Worm (Caenorhabditis elegans) whole organism, late embryonic: ENCODE results near the gene anmt-3.

Experiments used
- C08G9.2 ChIP-seq: sonication (generic microtip); optimal IDR thresholded peaks from 2 replicates; lab custom pipeline; 2016; ENCODE audit warnings: mild to moderate bottlenecking, missing genetic modification characterization, moderate library complexity, missing compliant biosample characterization
- F13H6.1 ChIP-seq: sonication (generic microtip); optimal IDR thresholded peaks from 2 replicates; lab custom pipeline; 2016; ENCODE audit warnings: missing genetic modification characterization, missing compliant biosample characterization
- T23F11.4 ChIP-seq: fragments of 200-800 bp; sonication (Bioruptor generic); optimal IDR thresholded peaks from 2 replicates; lab custom pipeline; 2018; ENCODE audit warnings: mild to moderate bottlenecking, missing genetic modification characterization, missing compliant biosample characterization
- ama-1 ChIP-seq: fragments of 150-350 bp; optimal IDR thresholded peaks from 2 replicates; lab custom pipeline; 2014
- ceh-14 ChIP-seq: sonication (generic microtip); optimal IDR thresholded peaks from 2 replicates; lab custom pipeline; 2016; ENCODE audit warnings: missing genotype, missing genetic modification characterization, missing compliant biosample characterization
- ceh-18 ChIP-seq: sonication (generic microtip); optimal IDR thresholded peaks from 2 replicates; lab custom pipeline; 2016; ENCODE audit warnings: missing genetic modification characterization, missing compliant biosample characterization
- ceh-19 ChIP-seq: fragments of 200-800 bp; sonication (Bioruptor generic); optimal IDR thresholded peaks from 2 replicates; lab custom pipeline; 2018; ENCODE audit warnings: mild to moderate bottlenecking, missing genetic modification characterization, missing compliant biosample characterization
- ceh-2 ChIP-seq: sonication (generic microtip); optimal IDR thresholded peaks from 2 replicates; lab custom pipeline; 2016; ENCODE audit warnings: missing genotype, missing genetic modification characterization, missing compliant biosample characterization
- ceh-22 ChIP-seq: sonication (generic microtip); optimal IDR thresholded peaks from 2 replicates; lab custom pipeline; 2017; ENCODE audit warnings: missing biosample characterization, missing genetic modification characterization
- ceh-31 ChIP-seq: sonication (generic microtip); optimal IDR thresholded peaks from 2 replicates; lab custom pipeline; 2016; ENCODE audit warnings: missing genetic modification characterization, missing compliant biosample characterization
- ceh-34 ChIP-seq: sonication (generic microtip); optimal IDR thresholded peaks from 2 replicates; lab custom pipeline; 2016; ENCODE audit warnings: mild to moderate bottlenecking, missing genetic modification characterization, missing compliant biosample characterization
- ceh-45 ChIP-seq: fragments of 200-800 bp; sonication (Bioruptor generic); IDR thresholded peaks from 2 replicates; pipeline ENCODE4 v1.3.6; 2022; ENCODE audit warnings: missing genetic modification reagents, missing genetic modification characterization, missing compliant biosample characterization
- ceh-48 ChIP-seq: sonication (generic microtip); optimal IDR thresholded peaks from 2 replicates; lab custom pipeline; 2016; ENCODE audit warnings: missing genetic modification characterization, inconsistent platforms, missing compliant biosample characterization
- dmd-4 ChIP-seq: sonication (generic microtip); optimal IDR thresholded peaks from 2 replicates; lab custom pipeline; 2016; ENCODE audit warnings: borderline replicate concordance, missing genetic modification characterization, missing compliant biosample characterization
- dve-1 ChIP-seq: sonication (generic microtip); optimal IDR thresholded peaks from 2 replicates; lab custom pipeline; 2017; ENCODE audit warnings: antibody characterized with exemption, mild to moderate bottlenecking, missing genetic modification characterization, missing compliant biosample characterization
- ets-4 ChIP-seq: sonication (generic microtip); optimal IDR thresholded peaks from 2 replicates; lab custom pipeline; 2016; ENCODE audit warnings: missing genetic modification characterization, missing compliant biosample characterization
- fax-1 ChIP-seq: sonication (generic microtip); optimal IDR thresholded peaks from 2 replicates; lab custom pipeline; 2016; ENCODE audit warnings: missing genotype, missing genetic modification characterization, missing compliant biosample characterization
- hlh-8 ChIP-seq: sonication (generic microtip); optimal IDR thresholded peaks from 2 replicates; lab custom pipeline; 2016; ENCODE audit warnings: missing genotype, missing genetic modification characterization, missing compliant biosample characterization
- lim-6 ChIP-seq: sonication (generic microtip); optimal IDR thresholded peaks from 2 replicates; lab custom pipeline; 2016; ENCODE audit warnings: missing genetic modification characterization, missing compliant biosample characterization
- madf-2 ChIP-seq: sonication (generic microtip); optimal IDR thresholded peaks from 2 replicates; lab custom pipeline; 2017; ENCODE audit warnings: missing genetic modification characterization, missing compliant biosample characterization
- nfya-1 ChIP-seq: sonication (generic microtip); optimal IDR thresholded peaks from 2 replicates; lab custom pipeline; 2017; ENCODE audit warnings: missing genetic modification characterization, mild to moderate bottlenecking, missing compliant biosample characterization, antibody characterized with exemption, moderate library complexity
- nhr-11 ChIP-seq: fragments of 150-350 bp; optimal IDR thresholded peaks from 2 replicates; lab custom pipeline; 2014; ENCODE audit warnings: missing biosample characterization, missing genetic modification characterization
- nhr-232 ChIP-seq: sonication (generic microtip); optimal IDR thresholded peaks from 2 replicates; lab custom pipeline; 2016; ENCODE audit warnings: missing genetic modification characterization, missing compliant biosample characterization
- pha-2 ChIP-seq: sonication (generic microtip); optimal IDR thresholded peaks from 2 replicates; lab custom pipeline; 2017; ENCODE audit warnings: mild to moderate bottlenecking, missing genetic modification characterization, missing compliant biosample characterization
- pqm-1 ChIP-seq: sonication (generic microtip); optimal IDR thresholded peaks from 2 replicates; lab custom pipeline; 2016; ENCODE audit warnings: missing genetic modification characterization, missing compliant biosample characterization
- pros-1 ChIP-seq: fragments of 150-350 bp; optimal IDR thresholded peaks from 2 replicates; lab custom pipeline; 2014; ENCODE audit warnings: missing biosample characterization, missing genetic modification reagents, missing genetic modification characterization
- ref-2 ChIP-seq: sonication (generic microtip); optimal IDR thresholded peaks from 2 replicates; lab custom pipeline; 2016; ENCODE audit warnings: missing genetic modification characterization, missing compliant biosample characterization
- rnt-1 ChIP-seq: sonication (generic microtip); optimal IDR thresholded peaks from 2 replicates; lab custom pipeline; 2016; ENCODE audit warnings: missing genetic modification characterization, missing compliant biosample characterization
- sox-4 ChIP-seq: sonication (generic microtip); optimal IDR thresholded peaks from 2 replicates; lab custom pipeline; 2017; ENCODE audit warnings: mild to moderate bottlenecking, missing genetic modification characterization, inconsistent platforms, missing compliant biosample characterization
- tbx-2 ChIP-seq: sonication (generic microtip); optimal IDR thresholded peaks from 2 replicates; lab custom pipeline; 2016; ENCODE audit warnings: missing genetic modification characterization, missing compliant biosample characterization
- tbx-7 ChIP-seq: sonication (generic microtip); optimal IDR thresholded peaks from 2 replicates; lab custom pipeline; 2016; ENCODE audit warnings: missing genotype, missing genetic modification characterization, missing compliant biosample characterization
- unc-3 ChIP-seq, 2 experiments: fragments of 200-800 bp in 1 of 2; sonication (Bioruptor generic) in 1 of 2; sonication (generic microtip) in 1 of 2; conservative IDR thresholded peaks in 1 of 2; optimal IDR thresholded peaks in 1 of 2; 2 replicates each; pipeline versions ENCODE4 v1.3.6 to Lab custom; 2016 to 2022; ENCODE audit warnings: missing compliant biosample characterization in 2 of 2, missing genetic modification characterization in 2 of 2, missing genetic modification reagents in 1 of 2
- unc-42 ChIP-seq: sonication (generic microtip); optimal IDR thresholded peaks from 2 replicates; lab custom pipeline; 2016; ENCODE audit warnings: missing genotype, missing genetic modification characterization, missing compliant biosample characterization
- zip-5 ChIP-seq: sonication (generic microtip); optimal IDR thresholded peaks from 2 replicates; lab custom pipeline; 2016; ENCODE audit warnings: missing genetic modification characterization, missing compliant biosample characterization
- ztf-16 ChIP-seq: sonication (generic microtip); optimal IDR thresholded peaks from 2 replicates; lab custom pipeline; 2017; ENCODE audit warnings: missing genetic modification characterization, missing compliant biosample characterization

Gene anmt-3

ce11 chrV:9982568-9982967, 24.4 kb upstream of the anmt-3 start, which contains the start of gene C27H6.9:
Gene C27H6.9 (plus strand): TSS chrV:9982868.
- TF ChIP-seq ceh-14 (tag; lab: Kevin White, UChicago) (no peak), nhr-232 (tag; lab: Kevin White, UChicago) (no peak), ceh-45 (GFP tag; lab: Robert Waterston, UW) (no peak), nfya-1 (tag; lab: Kevin White, UChicago) (no peak), unc-3 (GFP tag; conservative IDR thresholded peaks at IDR 0.05; lab: Robert Waterston, UW) (no peak), unc-3 (tag; optimal IDR thresholded peaks at IDR 0.05; lab: Kevin White, UChicago) (no peak), pha-2 (tag; lab: Kevin White, UChicago) (no peak), rnt-1 (tag; lab: Kevin White, UChicago) (no peak), T23F11.4 (GFP tag; lab: Kevin White, UChicago) (no peak), dve-1 (tag; lab: Kevin White, UChicago) (no peak), sox-4 (no peak), madf-2 (tag; lab: Kevin White, UChicago) (no peak), nhr-11 (no peak), ama-1 (lab: Kevin White, UChicago) (no peak), ceh-22 (no peak)
- TF ChIP-seq, all 69 proteins: peak for 0

DNA sequence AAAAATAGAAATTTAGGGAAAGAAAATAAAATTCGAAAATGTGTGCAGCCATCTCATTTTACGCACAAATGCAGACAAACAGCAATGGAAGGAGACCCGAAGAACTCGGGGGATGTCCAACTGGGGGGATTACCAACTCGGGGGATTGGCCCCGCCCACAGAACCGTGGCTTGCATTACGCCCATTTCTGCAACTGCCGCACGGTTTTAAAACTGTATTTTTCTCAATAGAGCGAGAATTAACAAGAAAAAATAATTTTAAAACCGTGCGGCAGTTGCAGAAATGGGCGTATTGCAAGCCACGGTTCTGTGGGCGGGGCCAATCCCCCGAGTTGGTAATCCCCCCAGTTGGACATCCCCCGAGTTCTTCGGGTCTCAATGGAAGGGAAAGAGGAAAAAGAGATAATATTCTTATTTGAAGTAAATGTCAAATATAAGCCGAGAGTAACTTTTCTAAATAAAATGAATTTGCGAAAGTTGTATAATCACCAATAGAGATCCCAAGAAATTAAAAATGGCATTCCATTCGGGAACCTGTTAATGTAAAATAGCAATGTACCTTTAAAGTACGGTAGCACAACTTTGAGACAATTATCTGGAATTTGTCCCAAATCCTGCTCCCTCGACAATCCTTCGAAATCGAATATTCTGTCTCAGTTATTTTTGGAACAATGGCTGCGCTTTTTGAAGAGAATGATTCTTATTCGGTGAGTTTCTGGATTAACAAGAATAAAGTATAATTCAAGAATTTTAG, 22.8 kb upstream of the anmt-3 start, which contains the start of the genes ruvb-1 and tofu-1:
Gene ruvb-1, minus strand, starts transcription at position 72 of the 753 bp plus-strand sequence.
Gene tofu-1, plus strand, starts transcription at position 417 of the 753 bp plus-strand sequence.
- peak; percentile 75 for TF ChIP-seq ets-4
- peak; percentile 96 for TF ChIP-seq ceh-31
- peak; percentile 40 for TF ChIP-seq ceh-34 (tag; lab: Kevin White, UChicago)
- TF ChIP-seq C08G9.2: peak; percentile 77
- peak; percentile 63 for TF ChIP-seq tbx-7 (tag; lab: Kevin White, UChicago)
- peak; percentile 26 for TF ChIP-seq nfya-1 (tag; lab: Kevin White, UChicago)
- TF ChIP-seq pros-1 (tag; lab: Kevin White, UChicago): peak; percentile 8
- TF ChIP-seq tbx-2: peak; percentile 94
- TF ChIP-seq madf-2 (tag; lab: Kevin White, UChicago): peak; percentile 16
- peak; percentile 70 for TF ChIP-seq hlh-8 (tag; lab: Kevin White, UChicago)
- peak; percentile 61 for TF ChIP-seq fax-1 (tag; lab: Kevin White, UChicago)
- peak; percentile 13 for TF ChIP-seq ztf-16 (tag; lab: Kevin White, UChicago)
- peak; percentile 51 for TF ChIP-seq unc-42 (tag; lab: Kevin White, UChicago)
- peak; percentile 32 for TF ChIP-seq zip-5 (tag; lab: Kevin White, UChicago)
- TF ChIP-seq ref-2: peak; percentile 92
- TF ChIP-seq F13H6.1 (tag; lab: Kevin White, UChicago): peak; percentile 70
- peak; percentile 20 for TF ChIP-seq ceh-18 (tag; lab: Kevin White, UChicago)
- peak; percentile 40 for TF ChIP-seq pqm-1 (tag; lab: Kevin White, UChicago)
- peak; percentile 70 for TF ChIP-seq lim-6
- peak; percentile 89 for TF ChIP-seq ceh-14 (tag; lab: Kevin White, UChicago)
- TF ChIP-seq ceh-2 (tag; lab: Kevin White, UChicago): peak; percentile 81
- peak; percentile 70 for TF ChIP-seq dmd-4 (tag; lab: Kevin White, UChicago)
- peak; percentile 72 for TF ChIP-seq rnt-1 (tag; lab: Kevin White, UChicago)

DNA sequence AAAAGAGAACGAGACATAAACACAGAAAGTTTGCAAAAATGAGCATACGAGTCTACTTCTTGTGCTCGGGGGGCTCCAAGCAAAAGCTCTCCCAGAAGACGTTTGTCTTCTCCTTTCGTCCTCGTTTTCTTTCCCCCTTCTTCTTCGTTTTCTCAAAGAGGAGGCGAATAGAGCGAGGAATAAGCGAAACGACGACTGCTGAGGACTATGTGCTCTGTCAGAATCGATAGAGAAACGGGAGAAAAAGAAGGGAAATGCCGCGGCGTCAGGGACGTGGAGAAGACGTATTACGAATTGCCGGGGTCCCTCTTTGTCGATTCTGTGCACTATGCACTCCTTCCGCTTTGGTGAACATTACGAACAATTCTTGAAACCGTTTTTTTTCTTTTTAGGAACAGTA, 20.3 kb upstream of the anmt-3 start:
- TF ChIP-seq ceh-31 (peak; percentile 63), unc-42 (tag; lab: Kevin White, UChicago) (peak; percentile 25), ceh-48 (peak; percentile 65), ceh-18 (tag; lab: Kevin White, UChicago) (no peak), ceh-34 (tag; lab: Kevin White, UChicago) (no peak), tbx-2 (peak; percentile 16)

- TF ChIP-seq unc-42 (tag; lab: Kevin White, UChicago): peak; percentile 54
- no peak for TF ChIP-seq ceh-19 (GFP tag; lab: Kevin White, UChicago)
- TF ChIP-seq sox-4: no peak
- TF ChIP-seq, all 69 proteins: peak for 1
Measured at ce11 chrV:9977211-9977610, 19.1 kb upstream of the anmt-3 start.
